Fruit fly (Drosophila melanogaster) whole organism, pupa: ENCODE measurements around the gene Vta1.

Experiments
- CG10348 ChIP-seq: fragments of 200-800 bp; sonication (Bioruptor generic); IDR thresholded peaks from 2 replicates; pipeline ENCODE4 v1.3.6; 2022; ENCODE audit warnings: missing biosample characterization, missing genetic modification characterization
- CG12605 ChIP-seq: fragments of 200-800 bp; sonication (Bioruptor generic); IDR thresholded peaks from 2 replicates; pipeline ENCODE4 v1.3.6; 2022; ENCODE audit warnings: missing biosample characterization, missing genetic modification characterization
- CG13204 ChIP-seq: fragments of 200-800 bp; sonication (Bioruptor generic); optimal IDR thresholded peaks from 2 replicates; lab custom pipeline; 2018; ENCODE audit warnings: missing biosample characterization, mild to moderate bottlenecking, missing genetic modification characterization, moderate library complexity
- CG14655 ChIP-seq: fragments of 200-800 bp; sonication (Bioruptor generic); optimal IDR thresholded peaks from 3 replicates; lab custom pipeline; 2017; ENCODE audit warnings: mild to moderate bottlenecking, missing biosample characterization, missing genetic modification reagents, missing genetic modification characterization
- CG15710 ChIP-seq: fragments of 200-800 bp; sonication (Bioruptor generic); optimal IDR thresholded peaks from 2 replicates; lab custom pipeline; 2018; ENCODE audit warnings: missing biosample characterization, mild to moderate bottlenecking, missing genetic modification characterization, moderate library complexity
- CG17806 ChIP-seq: fragments of 200-800 bp; sonication (Bioruptor generic); optimal IDR thresholded peaks from 2 replicates; lab custom pipeline; 2018; ENCODE audit warnings: missing biosample characterization, mild to moderate bottlenecking, missing genetic modification characterization, moderate library complexity
- CG32121 ChIP-seq: fragments of 200-800 bp; sonication (Bioruptor generic); IDR thresholded peaks from 2 replicates; pipeline ENCODE4 v1.3.6; 2022; ENCODE audit warnings: missing biosample characterization, missing genetic modification characterization
- CG34367 ChIP-seq: fragments of 200-800 bp; sonication (Bioruptor generic); optimal IDR thresholded peaks from 2 replicates; lab custom pipeline; 2018; ENCODE audit warnings: missing biosample characterization, mild to moderate bottlenecking, missing genetic modification characterization
- CG4496 ChIP-seq: fragments of 200-800 bp; sonication (Bioruptor generic); IDR thresholded peaks from 3 replicates; pipeline ENCODE4 v1.3.6; 2022; ENCODE audit warnings: missing biosample characterization, missing genetic modification characterization
- CG8159 ChIP-seq: fragments of 200-800 bp; sonication (Bioruptor generic); optimal IDR thresholded peaks from 3 replicates; lab custom pipeline; 2018; ENCODE audit warnings: missing biosample characterization, mild to moderate bottlenecking, missing genetic modification characterization, moderate library complexity
- CG8301 ChIP-seq: fragments of 200-800 bp; sonication (Bioruptor generic); optimal IDR thresholded peaks from 2 replicates; lab custom pipeline; 2018; ENCODE audit warnings: missing biosample characterization, mild to moderate bottlenecking, missing genetic modification characterization
- CG9948 ChIP-seq: fragments of 200-800 bp; sonication (Bioruptor generic); optimal IDR thresholded peaks from 2 replicates; lab custom pipeline; 2018; ENCODE audit warnings: missing biosample characterization, mild to moderate bottlenecking, missing genetic modification characterization, moderate library complexity
- D1 ChIP-seq: fragments of 200-800 bp; sonication (Bioruptor generic); optimal IDR thresholded peaks from 2 replicates; lab custom pipeline; 2018; ENCODE audit warnings: missing biosample characterization, mild to moderate bottlenecking, missing genetic modification characterization, moderate library complexity
- EcR ChIP-seq: fragments of 200-800 bp; sonication (Bioruptor generic); optimal IDR thresholded peaks from 3 replicates; lab custom pipeline; 2019; ENCODE audit warnings: missing biosample characterization, missing genetic modification characterization, mild to moderate bottlenecking, moderate library complexity, missing genetic modification reagents
- Ets98B ChIP-seq: fragments of 200-800 bp; sonication (Bioruptor generic); IDR thresholded peaks from 2 replicates; pipeline ENCODE4 v1.3.6; 2022; ENCODE audit warnings: missing biosample characterization, missing genetic modification characterization
- Pif1A ChIP-seq: fragments of 200-800 bp; sonication (Bioruptor generic); optimal IDR thresholded peaks from 3 replicates; lab custom pipeline; 2016; ENCODE audit warnings: missing biosample characterization, missing genetic modification characterization
- Pif1B ChIP-seq: fragments of 200-800 bp; sonication (Bioruptor generic); optimal IDR thresholded peaks from 3 replicates; lab custom pipeline; 2016; ENCODE audit warnings: missing biosample characterization, missing genetic modification characterization
- Snoo ChIP-seq: fragments of 200-800 bp; sonication (Bioruptor generic); optimal IDR thresholded peaks from 3 replicates; lab custom pipeline; 2017; ENCODE audit warnings: missing biosample characterization, mild to moderate bottlenecking, missing genetic modification characterization, inconsistent platforms
- fd96Ca ChIP-seq: fragments of 200-800 bp; sonication (Bioruptor generic); IDR thresholded peaks from 3 replicates; pipeline ENCODE4 v1.3.6; 2022; ENCODE audit warnings: missing biosample characterization, missing genetic modification characterization
- gl ChIP-seq: fragments of 200-800 bp; sonication (Bioruptor generic); optimal IDR thresholded peaks from 2 replicates; lab custom pipeline; 2018; ENCODE audit warnings: missing biosample characterization, mild to moderate bottlenecking, missing genetic modification characterization
- rn ChIP-seq: fragments of 200-800 bp; sonication (Bioruptor generic); IDR thresholded peaks from 2 replicates; pipeline ENCODE4 v1.3.6; 2022; ENCODE audit warnings: missing biosample characterization, missing genetic modification characterization

The Vta1 gene

dm6 chr3L:1649363-1649762 lies 3.3 kb downstream of the Vta1 start:
- TF ChIP-seq gl: no peak
- TF ChIP-seq rn (GFP tag; lab: Robert Waterston, UW): no peak
- TF ChIP-seq CG32121: 0 out of 2 replicates have a peak, but pooled peaks have one; percentile 14
- no peak for TF ChIP-seq Snoo (tag; lab: Kevin White, UChicago)

DNA sequence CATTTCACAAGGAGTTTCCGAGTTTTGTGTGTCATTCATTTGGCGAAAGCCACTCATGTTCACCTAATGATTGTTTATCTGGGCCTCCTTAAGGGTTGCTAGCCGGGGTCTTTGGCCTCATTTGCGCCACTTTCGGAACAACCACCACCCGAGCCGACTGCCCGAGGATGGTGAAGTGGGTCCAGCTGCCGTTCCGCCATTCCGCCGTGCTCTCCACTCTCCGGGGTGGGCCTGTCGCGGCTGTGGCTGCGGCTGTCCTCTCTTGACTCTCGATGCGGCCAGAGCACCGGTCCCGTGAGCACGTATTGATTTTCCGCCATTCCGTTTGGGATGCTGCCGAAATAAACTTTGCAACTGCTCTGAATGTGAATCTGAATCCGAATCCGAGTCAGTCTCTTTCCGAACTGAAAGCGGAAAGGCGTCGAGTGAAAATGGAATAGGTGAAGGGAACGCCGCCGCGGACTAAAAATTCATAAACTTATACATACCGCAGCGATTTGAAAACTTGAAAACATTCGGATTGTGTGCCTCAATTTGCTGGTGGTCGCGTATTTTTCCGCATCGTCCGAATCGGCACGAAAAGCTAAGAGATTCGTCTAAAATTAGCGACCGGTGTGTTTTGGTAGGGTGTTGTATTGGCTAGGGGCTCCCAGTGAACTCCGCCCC lies 3.9 kb downstream of the Vta1 start, which contains the start of gene CG13920:
CG13920 (plus strand) TSS at position 255 of the 666 bp plus-strand sequence.
- TF ChIP-seq gl: no peak
- TF ChIP-seq EcR (GFP tag; lab: Kevin White, UChicago): peak; percentile 86
- no peak for TF ChIP-seq Pif1A (GFP tag; lab: Kevin White, UChicago)

dm6 chr3L:1647276-1647919 lies 5.3 kb downstream of the Vta1 start, which contains the start of the genes CG17249 and Bro:
Gene CG17249, minus strand, starts transcription at chr3L:1647464.
Gene Bro, plus strand, starts transcription at chr3L:1647869.
- TF ChIP-seq CG34367 (tag; lab: Kevin White, UChicago): no peak
- TF ChIP-seq CG15710 (tag; lab: Kevin White, UChicago): peak; percentile 83
- TF ChIP-seq Ets98B (GFP tag; lab: Robert Waterston, UW): no peak
- no peak for TF ChIP-seq CG4496 (GFP tag; lab: Robert Waterston, UW)

dm6 chr3L:1644920-1645567 lies 7.7 kb downstream of the Vta1 start, which contains the start of the genes alphaCOP and CG13919:
Gene alphaCOP, minus strand, starts transcription at chr3L:1645199.
Gene CG13919, plus strand, starts transcription at chr3L:1645467.
- peak; percentile 95 for TF ChIP-seq CG9948
- no peak for TF ChIP-seq D1 (tag; lab: Kevin White, UChicago)
- peak; percentile 53 for TF ChIP-seq EcR (GFP tag; lab: Kevin White, UChicago)
- TF ChIP-seq CG8301 (tag; lab: Kevin White, UChicago): peak; percentile 95
- TF ChIP-seq CG8159 (tag; lab: Kevin White, UChicago): peak; percentile 96
- TF ChIP-seq CG13204 (GFP tag; lab: Kevin White, UChicago): no peak
- peak; percentile 99 for TF ChIP-seq Pif1A (GFP tag; lab: Kevin White, UChicago)
- peak; percentile 98 for TF ChIP-seq Snoo (tag; lab: Kevin White, UChicago)
- peak; percentile 97 for TF ChIP-seq CG34367 (tag; lab: Kevin White, UChicago)
- peak; percentile 98 for TF ChIP-seq CG32121
- peak; percentile 91 for TF ChIP-seq CG10348 (GFP tag; lab: Robert Waterston, UW)
- peak; percentile 98 for TF ChIP-seq Pif1B (GFP tag; lab: Kevin White, UChicago)
- TF ChIP-seq Ets98B (GFP tag; lab: Robert Waterston, UW): peak; percentile 98
- peak; percentile 94 for TF ChIP-seq CG14655 (GFP tag; lab: Kevin White, UChicago)
- peak; percentile 98 for TF ChIP-seq CG4496 (GFP tag; lab: Robert Waterston, UW)
- peak; percentile 95 for TF ChIP-seq CG17806 (tag; lab: Kevin White, UChicago)
- TF ChIP-seq CG15710 (tag; lab: Kevin White, UChicago): peak; percentile 98
- peak; percentile 95 for TF ChIP-seq fd96Ca (GFP tag; lab: Robert Waterston, UW)
- peak; percentile 95 for TF ChIP-seq CG12605
- TF ChIP-seq rn (GFP tag; lab: Robert Waterston, UW): peak; percentile 96
- peak; percentile 92 for TF ChIP-seq gl

DNA sequence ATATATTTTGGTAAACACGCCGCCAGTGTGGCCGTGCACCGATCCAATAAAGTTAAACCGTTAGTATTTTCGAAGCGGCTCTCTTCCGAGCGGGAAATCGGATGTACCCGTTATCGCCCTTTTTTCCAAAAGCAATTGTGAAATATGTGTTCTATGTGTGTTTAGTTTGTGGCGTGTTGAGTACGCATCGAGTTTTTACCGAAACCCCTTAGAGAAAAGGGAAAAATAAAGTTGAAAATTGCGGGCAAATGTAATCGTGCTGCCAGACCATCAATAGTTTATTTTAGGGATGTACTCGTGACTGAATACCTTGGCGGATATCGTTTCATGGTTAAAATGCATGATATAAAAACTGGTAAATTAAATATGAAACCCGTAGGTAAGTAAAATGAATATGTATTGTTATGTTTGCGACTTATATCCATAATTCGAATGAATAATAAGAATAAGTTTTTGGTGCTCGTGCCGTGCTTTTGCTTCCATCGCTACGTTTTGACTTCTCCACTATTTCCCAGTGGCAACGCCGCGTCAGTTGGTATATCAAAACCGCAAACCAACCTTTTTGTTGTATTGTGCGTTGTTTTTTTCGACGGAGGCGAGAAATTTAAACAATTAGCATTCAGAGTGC lies 13.4 kb downstream of the Vta1 start, which contains the start of the genes Mettl2 and Bgb:
Mettl2 (minus strand) TSS at position 51 of the 628 bp plus-strand sequence.
Bgb (plus strand) TSS at position 527 of the 628 bp plus-strand sequence.
- peak; percentile 69 for TF ChIP-seq CG9948
- peak; percentile 31 for TF ChIP-seq CG34367 (tag; lab: Kevin White, UChicago)
- no peak for TF ChIP-seq Pif1A (GFP tag; lab: Kevin White, UChicago)
- peak; percentile 57; the same call in 1 of the 2 replicates for TF ChIP-seq Ets98B (GFP tag; lab: Robert Waterston, UW)
- TF ChIP-seq EcR (GFP tag; lab: Kevin White, UChicago): no peak
- peak; percentile 66 for TF ChIP-seq CG17806 (tag; lab: Kevin White, UChicago)
- no peak for TF ChIP-seq gl
- TF ChIP-seq CG15710 (tag; lab: Kevin White, UChicago): peak; percentile 68
- TF ChIP-seq CG8159 (tag; lab: Kevin White, UChicago): peak; percentile 75
- TF ChIP-seq D1 (tag; lab: Kevin White, UChicago): no peak
- no peak for TF ChIP-seq CG10348 (GFP tag; lab: Robert Waterston, UW)
- peak; percentile 84 for TF ChIP-seq CG4496 (GFP tag; lab: Robert Waterston, UW)
- TF ChIP-seq CG14655 (GFP tag; lab: Kevin White, UChicago): no peak
- peak; percentile 57 for TF ChIP-seq rn (GFP tag; lab: Robert Waterston, UW)
- peak; percentile 66 for TF ChIP-seq Snoo (tag; lab: Kevin White, UChicago)
- TF ChIP-seq CG8301 (tag; lab: Kevin White, UChicago): no peak
- TF ChIP-seq fd96Ca (GFP tag; lab: Robert Waterston, UW): peak; percentile 50; the same call in 1 of the 3 replicates
- no peak; the same call in 1 of the 2 replicates for TF ChIP-seq CG32121
- 0 out of 2 replicates have a peak, but pooled peaks have one; percentile 33 for TF ChIP-seq CG12605
- no peak for TF ChIP-seq Pif1B (GFP tag; lab: Kevin White, UChicago)
- no peak for TF ChIP-seq CG13204 (GFP tag; lab: Kevin White, UChicago)
